Fruit fly (Drosophila melanogaster) whole organism, adult: ENCODE data around the gene CG14377.

Experiments used
- CG11617 ChIP-seq: fragments of 200-800 bp; sonication (Bioruptor generic); optimal IDR thresholded peaks from 2 replicates; lab custom pipeline; 2017; ENCODE audit warnings: mild to moderate bottlenecking, missing biosample characterization, missing genetic modification reagents, missing genetic modification characterization
- CG33017 ChIP-seq: fragments of 200-800 bp; sonication (Bioruptor generic); optimal IDR thresholded peaks from 2 replicates; lab custom pipeline; 2018; ENCODE audit warnings: missing biosample characterization, mild to moderate bottlenecking, missing genetic modification characterization, moderate library complexity
- Hr96 ChIP-seq: fragments of 200-800 bp; sonication (Bioruptor generic); optimal IDR thresholded peaks from 2 replicates; lab custom pipeline; 2016; ENCODE audit warnings: missing biosample characterization, missing genetic modification characterization

DNA sequence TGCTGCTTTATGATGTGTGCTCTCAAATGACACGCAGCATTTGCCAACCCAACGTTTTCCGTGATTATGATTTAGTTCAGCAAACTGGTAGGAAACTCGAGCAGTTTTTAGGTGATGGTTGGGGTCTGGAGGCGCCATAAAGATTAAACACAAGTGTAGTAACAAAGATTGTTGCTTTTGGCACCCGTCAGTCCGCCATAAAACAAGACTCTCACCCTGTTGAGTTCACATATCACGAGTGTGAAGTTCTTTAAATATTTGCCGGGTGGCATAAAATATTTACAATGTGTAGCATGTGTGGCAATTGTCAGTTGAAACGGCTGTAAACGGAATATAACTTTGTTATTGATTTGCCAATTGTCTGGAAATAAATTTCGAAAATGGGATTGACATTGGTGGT is 44.1 kb downstream of the CG14377 start:
- TF ChIP-seq Hr96 (GFP tag; lab: Kevin White, UChicago) (no peak), CG33017 (tag; lab: Kevin White, UChicago) (no peak), CG11617 (GFP tag; lab: Kevin White, UChicago) (no peak)
